Worm (Caenorhabditis elegans) whole organism, L4/young adult: ENCODE measurements around the gene C06C3.10.

Experiments used
- dao-5 ChIP-seq: sonication (generic microtip); optimal IDR thresholded peaks from 2 replicates; lab custom pipeline; 2016; ENCODE audit warnings: missing genotype, missing genetic modification characterization, moderate library complexity, missing compliant biosample characterization
- him-1 ChIP-seq: sonication (generic microtip); optimal IDR thresholded peaks from 2 replicates; lab custom pipeline; 2016; ENCODE audit warnings: missing genotype, missing genetic modification reagents, missing genetic modification characterization, missing compliant biosample characterization

DNA sequence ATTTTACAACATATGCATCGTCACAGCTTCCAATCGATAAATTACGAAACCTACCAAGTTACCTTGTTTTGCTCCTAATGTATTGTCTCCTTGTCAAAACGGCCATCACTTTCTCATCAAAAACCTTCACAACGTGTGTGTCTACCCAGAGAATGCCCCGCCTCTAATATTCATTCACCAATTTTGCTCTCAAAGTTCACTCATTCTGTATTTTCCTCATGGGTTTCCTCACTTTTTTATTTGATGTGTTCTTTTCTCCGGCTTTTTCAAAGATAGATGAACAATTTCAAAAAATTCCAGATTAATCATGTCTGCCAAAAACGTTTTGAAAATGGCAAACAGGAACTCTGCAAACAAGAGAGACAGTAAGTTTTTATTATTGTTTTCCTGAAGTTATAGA lies 8.2 kb upstream of the C06C3.10 start, which contains the start of gene C06C3.7:
- TF ChIP-seq him-1 (no peak), dao-5 (tag; lab: Kevin White, UChicago) (no peak)
